Fruit fly (Drosophila melanogaster) whole organism, adult: ENCODE data around the gene CG3679.

ENCODE experiments used
- CG11617 ChIP-seq: fragments of 200-800 bp; sonication (Bioruptor generic); optimal IDR thresholded peaks from 2 replicates; lab custom pipeline; 2017; ENCODE audit warnings: mild to moderate bottlenecking, missing biosample characterization, missing genetic modification reagents, missing genetic modification characterization
- CG12768 ChIP-seq: fragments of 200-800 bp; sonication (Bioruptor generic); optimal IDR thresholded peaks from 2 replicates; lab custom pipeline; 2017; ENCODE audit warnings: missing biosample characterization, missing genetic modification characterization, mild to moderate bottlenecking, moderate library complexity, missing genetic modification reagents
- CG5204 ChIP-seq: fragments of 200-800 bp; sonication (Bioruptor generic); optimal IDR thresholded peaks from 2 replicates; lab custom pipeline; 2016; ENCODE audit warnings: missing biosample characterization, missing genetic modification characterization
- Mnt ChIP-seq: fragments of 200-800 bp; sonication (Bioruptor generic); optimal IDR thresholded peaks from 2 replicates; lab custom pipeline; 2016; ENCODE audit warnings: missing biosample characterization, mild to moderate bottlenecking, missing genetic modification characterization
- cic ChIP-seq: fragments of 200-800 bp; sonication (Bioruptor generic); optimal IDR thresholded peaks from 2 replicates; lab custom pipeline; 2017; ENCODE audit warnings: missing biosample characterization, mild to moderate bottlenecking, missing genetic modification characterization, moderate library complexity
- kay ChIP-seq: fragments of 200-800 bp; sonication (Bioruptor generic); peaks from one replicate; lab custom pipeline; 2016; ENCODE audit warnings: missing biosample characterization, missing genetic modification characterization, borderline replicate concordance
- ovo ChIP-seq: fragments of 200-800 bp; sonication (Bioruptor generic); optimal IDR thresholded peaks from 2 replicates; lab custom pipeline; 2016; ENCODE audit warnings: missing biosample characterization, missing genetic modification characterization
- tj ChIP-seq: fragments of 200-800 bp; sonication (Bioruptor generic); optimal IDR thresholded peaks from 3 replicates; lab custom pipeline; 2017; ENCODE audit warnings: missing biosample characterization, mild to moderate bottlenecking, missing genetic modification characterization, moderate library complexity

DNA sequence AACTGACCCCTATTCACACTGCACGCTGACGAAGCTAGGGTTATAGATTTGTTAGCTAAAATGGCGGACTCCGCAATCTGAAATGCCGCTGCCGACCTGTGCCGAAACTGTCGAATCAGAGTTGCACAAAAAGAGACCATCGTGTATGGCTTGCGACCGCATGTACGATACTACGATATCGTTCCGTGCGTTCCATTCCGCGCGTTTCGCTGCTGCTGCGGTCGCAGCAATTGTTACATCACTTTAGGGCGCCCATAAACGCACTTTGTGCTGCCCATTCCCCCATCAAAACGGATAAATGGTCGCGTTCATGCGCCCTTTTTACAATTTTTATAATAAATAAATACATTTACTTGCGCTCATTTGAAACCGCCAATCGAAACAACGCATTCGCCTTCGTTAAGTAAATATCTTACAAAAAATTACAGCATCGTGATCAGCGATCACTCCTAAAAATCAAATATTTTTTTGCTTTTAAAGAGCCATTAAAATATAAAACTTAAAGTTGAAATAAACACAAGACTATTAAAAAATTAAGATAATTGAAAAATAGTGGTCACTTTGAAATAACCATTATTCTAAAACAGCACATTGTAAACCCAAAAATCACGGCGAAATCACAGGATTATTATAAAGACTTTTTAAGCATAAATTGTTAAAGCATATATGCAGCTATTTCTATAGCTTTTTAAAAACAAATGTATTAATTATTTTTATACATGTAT lies 16.7 kb downstream of the CG3679 start, which contains the start of gene Cyp1:
- TF ChIP-seq tj (GFP tag; lab: Kevin White, UChicago) (peak; percentile 75), CG5204 (GFP tag; lab: Kevin White, UChicago) (no peak), CG11617 (GFP tag; lab: Kevin White, UChicago) (peak; percentile 21), ovo (GFP tag; lab: Kevin White, UChicago) (peak; percentile 31), CG12768 (GFP tag; lab: Kevin White, UChicago) (peak; percentile 58), cic (GFP tag; lab: Kevin White, UChicago) (peak; percentile 17), kay (GFP tag; lab: Kevin White, UChicago) (no peak), Mnt (GFP tag; lab: Kevin White, UChicago) (peak; percentile 86)
